Worm (Caenorhabditis elegans) whole organism, L3 larva: ENCODE data around the gene T03F6.10.

Experiments
- R02D3.7 ChIP-seq: fragments of 150-350 bp; optimal IDR thresholded peaks from 2 replicates; lab custom pipeline; 2014; ENCODE audit warnings: missing biosample characterization, missing genetic modification characterization
- ama-1 ChIP-seq: fragments of 150-350 bp; optimal IDR thresholded peaks from 2 replicates; lab custom pipeline; 2018
- ceh-16 ChIP-seq: sonication (generic microtip); optimal IDR thresholded peaks from 2 replicates; lab custom pipeline; 2017; ENCODE audit warnings: missing biosample characterization, missing genetic modification characterization
- ceh-28 ChIP-seq: fragments of 150-350 bp; optimal IDR thresholded peaks from 2 replicates; lab custom pipeline; 2014; ENCODE audit warnings: missing biosample characterization, missing genetic modification reagents, missing genetic modification characterization
- ceh-82 ChIP-seq: fragments of 150-350 bp; optimal IDR thresholded peaks from 2 replicates; lab custom pipeline; 2014; ENCODE audit warnings: missing biosample characterization, missing genetic modification characterization
- ceh-9 ChIP-seq: sonication (generic microtip); optimal IDR thresholded peaks from 2 replicates; lab custom pipeline; 2018; ENCODE audit warnings: missing biosample characterization, missing genetic modification characterization
- daf-12 ChIP-seq: fragments of 150-350 bp; optimal IDR thresholded peaks from 2 replicates; lab custom pipeline; 2014; ENCODE audit warnings: missing biosample characterization, missing genetic modification reagents, missing genetic modification characterization
- egl-27 ChIP-seq: sonication (generic microtip); optimal IDR thresholded peaks from 4 replicates; lab custom pipeline; 2017; ENCODE audit warnings: missing biosample characterization, missing genetic modification reagents, missing genetic modification characterization
- egl-5 ChIP-seq: fragments of 150-350 bp; optimal IDR thresholded peaks from 2 replicates; lab custom pipeline; 2017; ENCODE audit warnings: missing biosample characterization, missing genetic modification reagents, missing genetic modification characterization, inconsistent platforms
- elt-2 ChIP-seq: sonication (generic microtip); optimal IDR thresholded peaks from 2 replicates; lab custom pipeline; 2016; ENCODE audit warnings: missing genetic modification reagents, mild to moderate bottlenecking, missing genetic modification characterization, missing compliant biosample characterization
- elt-3 ChIP-seq, 3 experiments: fragments of 150-350 bp in 1 of 3; sonication (generic microtip) in 2 of 3; optimal IDR thresholded peaks; 2 replicates in 2 of 3; 4 replicates in 1 of 3; lab custom pipeline; 2014 to 2017; ENCODE audit warnings: missing biosample characterization in 3 of 3, missing genetic modification characterization in 3 of 3
- eor-1 ChIP-seq, 2 experiments: fragments of 150-350 bp; optimal IDR thresholded peaks; 2 replicates each; lab custom pipeline; 2014 to 2018; ENCODE audit warnings: missing biosample characterization in 2 of 2, missing genetic modification characterization in 2 of 2
- fkh-10 ChIP-seq: sonication (generic microtip); optimal IDR thresholded peaks from 2 replicates; lab custom pipeline; 2017; ENCODE audit warnings: missing biosample characterization, missing genetic modification reagents, missing genetic modification characterization
- fkh-2 ChIP-seq: fragments of 150-350 bp; optimal IDR thresholded peaks from 2 replicates; lab custom pipeline; 2014; ENCODE audit warnings: missing biosample characterization, missing genetic modification reagents, missing genetic modification characterization
- fos-1 ChIP-seq: fragments of 150-350 bp; optimal IDR thresholded peaks from 2 replicates; lab custom pipeline; 2014; ENCODE audit warnings: missing biosample characterization, missing genetic modification characterization
- hmg-11 ChIP-seq: sonication (generic microtip); optimal IDR thresholded peaks from 2 replicates; lab custom pipeline; 2016; ENCODE audit warnings: missing genetic modification characterization, missing compliant biosample characterization
- lin-39 ChIP-seq: fragments of 150-350 bp; optimal IDR thresholded peaks from 2 replicates; lab custom pipeline; 2018; ENCODE audit warnings: missing biosample characterization, missing genetic modification reagents, missing genetic modification characterization
- lsy-12 ChIP-seq: sonication (generic microtip); optimal IDR thresholded peaks from 2 replicates; lab custom pipeline; 2016; ENCODE audit warnings: mild to moderate bottlenecking, missing genetic modification characterization, missing compliant biosample characterization
- mdl-1 ChIP-seq: fragments of 150-350 bp; optimal IDR thresholded peaks from 2 replicates; lab custom pipeline; 2014; ENCODE audit warnings: missing biosample characterization, missing genetic modification characterization
- nfya-1 ChIP-seq: sonication (generic microtip); optimal IDR thresholded peaks from 2 replicates; lab custom pipeline; 2017; ENCODE audit warnings: missing genetic modification characterization, mild to moderate bottlenecking, missing compliant biosample characterization, antibody characterized with exemption, moderate library complexity; ENCODE audit not compliant: insufficient read depth
- nhr-11 ChIP-seq: fragments of 150-350 bp; optimal IDR thresholded peaks from 2 replicates; lab custom pipeline; 2014; ENCODE audit warnings: missing biosample characterization, missing genetic modification characterization
- nhr-23 ChIP-seq: fragments of 150-350 bp; optimal IDR thresholded peaks from 2 replicates; lab custom pipeline; 2014; ENCODE audit warnings: missing biosample characterization, missing genetic modification reagents, missing genetic modification characterization
- nhr-25 ChIP-seq: sonication (generic microtip); optimal IDR thresholded peaks from 2 replicates; lab custom pipeline; 2017; ENCODE audit warnings: missing biosample characterization, missing genetic modification characterization
- nhr-28 ChIP-seq: fragments of 150-350 bp; optimal IDR thresholded peaks from 2 replicates; lab custom pipeline; 2014; ENCODE audit warnings: missing biosample characterization, missing genetic modification characterization
- nhr-43 ChIP-seq: sonication (generic microtip); optimal IDR thresholded peaks from 2 replicates; lab custom pipeline; 2016; ENCODE audit warnings: mild to moderate bottlenecking, missing genetic modification characterization, missing compliant biosample characterization; ENCODE audit not compliant: poor library complexity, severe bottlenecking
- nhr-67 ChIP-seq: fragments of 150-350 bp; optimal IDR thresholded peaks from 2 replicates; lab custom pipeline; 2014; ENCODE audit warnings: missing biosample characterization, missing genetic modification characterization
- nhr-77 ChIP-seq: fragments of 150-350 bp; optimal IDR thresholded peaks from 2 replicates; lab custom pipeline; 2014; ENCODE audit warnings: missing biosample characterization, missing genetic modification characterization
- pha-4 ChIP-seq: fragments of 150-350 bp; optimal IDR thresholded peaks from 2 replicates; lab custom pipeline; 2014; ENCODE audit warnings: missing biosample characterization, missing genetic modification reagents, missing genetic modification characterization
- pqm-1 ChIP-seq: fragments of 150-350 bp; optimal IDR thresholded peaks from 2 replicates; lab custom pipeline; 2017; ENCODE audit warnings: missing biosample characterization, missing genetic modification characterization, inconsistent platforms
- sea-2 ChIP-seq: fragments of 150-350 bp; sonication (generic microtip); optimal IDR thresholded peaks from 4 replicates; lab custom pipeline; 2014; ENCODE audit warnings: missing biosample characterization, missing genetic modification reagents, missing genetic modification characterization
- skn-1 ChIP-seq: fragments of 150-350 bp; optimal IDR thresholded peaks from 2 replicates; lab custom pipeline; 2014; ENCODE audit warnings: missing biosample characterization, missing genetic modification characterization
- snpc-4 ChIP-seq: fragments of 150-350 bp; optimal IDR thresholded peaks from 2 replicates; lab custom pipeline; 2014; ENCODE audit warnings: missing biosample characterization, missing genetic modification characterization
- tbx-2 ChIP-seq: sonication (generic microtip); optimal IDR thresholded peaks from 2 replicates; lab custom pipeline; 2016; ENCODE audit warnings: mild to moderate bottlenecking, missing genetic modification characterization, missing compliant biosample characterization
- unc-62 ChIP-seq: fragments of 150-350 bp; sonication (generic microtip); optimal IDR thresholded peaks from 4 replicates; lab custom pipeline; 2014; ENCODE audit warnings: missing biosample characterization, missing genetic modification reagents, missing genetic modification characterization
- zag-1 ChIP-seq: fragments of 150-350 bp; optimal IDR thresholded peaks from 2 replicates; lab custom pipeline; 2014; ENCODE audit warnings: missing biosample characterization, missing genetic modification characterization
- ztf-11 ChIP-seq: fragments of 150-350 bp; optimal IDR thresholded peaks from 2 replicates; lab custom pipeline; 2014; ENCODE audit warnings: missing biosample characterization, missing genetic modification characterization
- ztf-4 ChIP-seq: fragments of 150-350 bp; optimal IDR thresholded peaks from 2 replicates; lab custom pipeline; 2014; ENCODE audit warnings: missing biosample characterization, missing genetic modification characterization

T03F6.10 gene

ce11 chrIII:13393647-13394046 lies 15.5 kb upstream of the T03F6.10 start, which contains the start of gene qdpr-1:
Gene qdpr-1, plus strand, starts transcription at chrIII:13393910.
- TF ChIP-seq ceh-82 (tag; lab: Kevin White, UChicago) (no peak), elt-3 (tag; optimal IDR thresholded peaks at IDR 0.05; lab: Kevin White, UChicago) (peak in 1 of 3 experiments; percentile 37), daf-12 (tag; lab: Kevin White, UChicago) (no peak), nhr-25 (peak; percentile 33)

DNA sequence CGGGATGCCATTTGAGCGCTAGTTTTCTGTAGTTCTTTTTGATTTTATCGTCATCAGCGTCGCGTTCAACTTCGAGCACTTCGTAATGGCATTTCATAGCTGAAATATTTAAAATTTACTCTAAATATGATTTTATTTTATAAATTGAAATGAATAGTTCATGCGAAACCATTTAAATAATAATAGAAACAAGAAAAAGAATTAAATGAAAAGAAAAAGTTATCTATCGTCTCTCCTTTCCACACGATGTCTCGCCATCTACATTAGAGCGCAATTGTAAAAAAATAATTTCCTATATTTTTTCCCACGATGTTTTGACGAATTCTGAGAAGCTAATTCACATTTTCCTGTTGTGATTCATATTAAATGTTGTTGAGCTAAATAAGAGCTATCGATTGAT lies 15.1 kb upstream of the T03F6.10 start, which contains the start of gene dnj-17:
Gene dnj-17 (minus strand): TSS at position 101 of the 400 bp plus-strand sequence.
- TF ChIP-seq fkh-2, result no peak
- TF ChIP-seq ceh-9 (tag; lab: Kevin White, UChicago), result no peak
- TF ChIP-seq nhr-77, result no peak
- TF ChIP-seq, all 47 proteins: peak for 0

- TF ChIP-seq snpc-4 (tag; lab: Kevin White, UChicago) (no peak), zag-1 (tag; lab: Kevin White, UChicago) (no peak), nhr-67 (no peak), nhr-28 (no peak), skn-1 (tag; lab: Kevin White, UChicago) (no peak), nhr-11 (tag; lab: Kevin White, UChicago) (no peak), nhr-23 (tag; lab: Kevin White, UChicago) (no peak), lsy-12 (no peak), nhr-77 (no peak), lin-39 (tag; lab: Kevin White, UChicago) (no peak), R02D3.7 (tag; lab: Kevin White, UChicago) (no peak), sea-2 (GFP tag; lab: Kevin White, UChicago) (no peak), fkh-10 (GFP tag; lab: Kevin White, UChicago) (no peak), ztf-11 (tag; lab: Kevin White, UChicago) (no peak), egl-5 (tag; lab: Kevin White, UChicago) (no peak), hmg-11 (tag; lab: Kevin White, UChicago) (no peak), ceh-28 (tag; lab: Kevin White, UChicago) (no peak), unc-62 (no peak)
- TF ChIP-seq, all 47 proteins: peak for 0
These were observed 12.6 kb upstream of the T03F6.10 start for ce11 chrIII:13390789-13391188.

DNA sequence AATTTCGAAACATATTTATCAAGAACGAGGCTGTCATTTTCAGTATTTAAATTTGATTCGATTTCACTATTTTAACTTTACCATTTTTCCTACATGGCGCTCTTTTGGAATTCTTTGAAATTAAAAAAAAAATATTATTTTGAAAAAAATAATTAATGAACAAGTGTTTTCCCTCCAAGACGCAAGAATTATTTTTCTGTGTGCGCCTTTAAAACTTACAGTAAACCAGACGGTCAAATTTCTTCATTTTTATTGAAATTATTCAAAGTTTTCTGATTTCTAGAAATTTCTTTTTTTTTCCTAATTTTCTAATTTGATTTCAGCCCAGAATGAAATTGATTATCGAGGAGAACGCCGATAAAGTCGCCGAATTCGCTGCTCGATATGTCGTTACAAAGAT lies 10.9 kb upstream of the T03F6.10 start, which contains the start of gene T03F6.3:
Gene T03F6.3 (plus strand): TSS at position 318 of the 400 bp plus-strand sequence.
- TF ChIP-seq fos-1 (tag; lab: Kevin White, UChicago), result no peak
- TF ChIP-seq egl-5 (tag; lab: Kevin White, UChicago), result no peak
- no peak for TF ChIP-seq tbx-2
- TF ChIP-seq ama-1 (lab: Kevin White, UChicago), result no peak
- TF ChIP-seq nhr-77, result no peak
- no peak for TF ChIP-seq elt-3 (tag; optimal IDR thresholded peaks at IDR 0.05; lab: Kevin White, UChicago)
- TF ChIP-seq zag-1 (tag; lab: Kevin White, UChicago), result no peak
- no peak for TF ChIP-seq nhr-25
- no peak for TF ChIP-seq nfya-1 (tag; lab: Kevin White, UChicago)
- no peak for TF ChIP-seq egl-27
- no peak for TF ChIP-seq ztf-4 (tag; lab: Kevin White, UChicago)
- TF ChIP-seq skn-1 (tag; lab: Kevin White, UChicago), result no peak
- TF ChIP-seq nhr-67, result no peak
- no peak for TF ChIP-seq elt-2 (tag; lab: Kevin White, UChicago)
- TF ChIP-seq lin-39 (tag; lab: Kevin White, UChicago), result no peak
- TF ChIP-seq nhr-28, result no peak
- no peak for TF ChIP-seq pqm-1 (tag; lab: Kevin White, UChicago)
- TF ChIP-seq mdl-1 (tag; lab: Kevin White, UChicago), result no peak

DNA sequence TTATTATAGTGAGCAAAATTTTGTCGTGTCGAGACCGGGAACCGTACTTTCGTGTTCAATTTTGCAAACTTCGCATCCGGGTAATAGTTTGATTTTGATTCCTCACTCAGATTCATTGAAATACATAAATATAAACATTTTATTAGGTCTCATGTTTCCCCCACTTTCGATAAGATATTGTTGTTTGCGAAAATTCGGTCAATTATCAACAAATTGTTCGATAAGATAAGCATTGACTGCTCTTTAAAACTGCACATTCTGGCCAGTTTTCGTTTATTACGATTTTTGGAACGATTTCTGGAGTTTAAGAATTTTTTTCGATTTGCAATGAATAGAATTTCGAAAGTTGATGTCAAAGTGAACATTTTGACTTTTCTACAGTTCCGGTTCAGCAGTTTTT lies 10.5 kb upstream of the T03F6.10 start:
- TF ChIP-seq eor-1 (tag; optimal IDR thresholded peaks at IDR 0.05; lab: Kevin White, UChicago) (no peak), nhr-43 (tag; lab: Kevin White, UChicago) (no peak), nhr-67 (no peak), elt-2 (tag; lab: Kevin White, UChicago) (peak; percentile 85), ceh-9 (tag; lab: Kevin White, UChicago) (no peak), pha-4 (tag; lab: Kevin White, UChicago) (peak; percentile 47), ceh-16 (tag; lab: Kevin White, UChicago) (no peak)
- TF ChIP-seq, all 47 proteins: peak for 2
